Fruit fly (Drosophila melanogaster) whole organism: ENCODE measurements around the gene LSm7.

Source experiments
- CG8478 ChIP-seq: fragments of >200 bp; optimal IDR thresholded peaks from 2 replicates; lab custom pipeline; 2018; ENCODE audit warnings: inconsistent platforms
- EcR ChIP-seq, 2 experiments: fragments of >200 bp; optimal IDR thresholded peaks; 2 replicates each; lab custom pipeline; 2017; ENCODE audit warnings: missing biosample characterization in 2 of 2, missing genetic modification characterization in 2 of 2, missing genetic modification reagents in 2 of 2
- pan ChIP-seq: fragments of >200 bp; optimal IDR thresholded peaks from 2 replicates; lab custom pipeline; 2017
- psq ChIP-seq: fragments of >200 bp; optimal IDR thresholded peaks from 2 replicates; lab custom pipeline; 2017
- usp ChIP-seq: fragments of >200 bp; optimal IDR thresholded peaks from 2 replicates; lab custom pipeline; 2017; ENCODE audit warnings: missing biosample characterization, missing genetic modification characterization, mixed read lengths

DNA sequence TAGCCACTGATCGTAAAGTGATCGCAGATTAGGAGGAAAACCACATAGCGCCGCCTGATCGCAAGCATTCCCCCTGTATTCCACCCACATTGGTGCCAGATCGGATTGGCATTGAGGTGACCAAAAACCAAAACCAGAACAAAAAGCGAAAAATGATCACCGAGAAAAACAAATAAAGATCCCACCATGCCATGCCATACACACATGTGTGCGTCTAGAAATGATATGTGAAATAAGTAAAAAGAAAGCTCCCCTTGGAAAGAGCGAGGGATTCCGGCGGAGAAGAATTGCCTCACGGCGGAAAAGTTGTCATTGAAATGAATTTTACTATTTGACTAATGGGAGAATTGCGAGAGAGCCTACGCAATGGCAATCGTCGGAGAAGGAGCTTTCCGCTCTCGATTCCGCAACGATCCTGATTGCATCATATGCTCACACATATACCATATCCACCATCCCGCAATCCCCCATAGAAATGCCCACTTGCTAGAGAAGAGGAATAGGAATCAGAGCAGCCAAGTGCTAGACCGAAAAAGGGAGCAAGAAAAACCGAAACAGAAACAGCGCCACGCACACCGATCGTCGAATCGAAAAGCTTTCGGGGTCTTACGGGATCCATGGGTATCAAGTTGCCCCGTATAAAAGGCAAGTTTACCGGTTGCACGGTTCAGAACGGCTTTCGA, 23.3 kb upstream of the LSm7 start, which contains the start of gene Mhc:
- TF ChIP-seq usp (GFP tag; lab: Kevin White, UChicago) = no peak
- TF ChIP-seq pan (lab: Kevin White, UChicago) = no peak
- TF ChIP-seq CG8478 (lab: Kevin White, UChicago) = no peak
- TF ChIP-seq psq = no peak
- no peak for TF ChIP-seq EcR (GFP tag; optimal IDR thresholded peaks at IDR 0.05; lab: Kevin White, UChicago)
